Worm (Caenorhabditis elegans) whole organism, early embryonic: Measurements from ENCODE around the gene clec-67.
"Not testable (repeated sequence)": the region's sequence is repeated elsewhere in the genome, so short reads cannot be mapped to it uniquely, and the experiment has no call there.

Experiments used
- F13C5.2 ChIP-seq: sonication (generic microtip); optimal IDR thresholded peaks from 2 replicates; lab custom pipeline; 2017; ENCODE audit warnings: mild to moderate bottlenecking, missing genetic modification characterization, inconsistent platforms, missing compliant biosample characterization
- ama-1 ChIP-seq: fragments of 150-350 bp; optimal IDR thresholded peaks from 2 replicates; lab custom pipeline; 2014
- ceh-13 ChIP-seq: fragments of 200-800 bp; sonication (Bioruptor generic); optimal IDR thresholded peaks from 2 replicates; lab custom pipeline; 2018; ENCODE audit warnings: mild to moderate bottlenecking, missing genetic modification characterization, missing compliant biosample characterization
- ceh-36 ChIP-seq: sonication (generic microtip); optimal IDR thresholded peaks from 2 replicates; lab custom pipeline; 2016; ENCODE audit warnings: missing genetic modification characterization, inconsistent platforms, missing compliant biosample characterization
- ets-7 ChIP-seq: sonication (generic microtip); optimal IDR thresholded peaks from 2 replicates; lab custom pipeline; 2016; ENCODE audit warnings: missing genotype, missing genetic modification characterization, missing compliant biosample characterization
- hmbx-1 ChIP-seq: sonication (generic microtip); optimal IDR thresholded peaks from 2 replicates; lab custom pipeline; 2016; ENCODE audit warnings: mild to moderate bottlenecking, missing genetic modification characterization, missing compliant biosample characterization
- hmg-4 ChIP-seq: fragments of 200-800 bp; sonication (Bioruptor generic); optimal IDR thresholded peaks from 2 replicates; lab custom pipeline; 2018; ENCODE audit warnings: mild to moderate bottlenecking, missing genetic modification characterization, missing compliant biosample characterization
- hnd-1 ChIP-seq: sonication (generic microtip); optimal IDR thresholded peaks from 2 replicates; lab custom pipeline; 2016; ENCODE audit warnings: missing genetic modification characterization, missing compliant biosample characterization
- scrt-1 ChIP-seq: fragments of 200-800 bp; sonication (Bioruptor generic); IDR thresholded peaks from 2 replicates; pipeline ENCODE4 v1.3.6; 2022; ENCODE audit warnings: missing genetic modification characterization, missing compliant biosample characterization
- tbx-11 ChIP-seq: fragments of 200-800 bp; sonication (Bioruptor generic); IDR thresholded peaks from 2 replicates; pipeline ENCODE4 v1.3.6; 2022; ENCODE audit warnings: missing genetic modification characterization, missing compliant biosample characterization
- tbx-37 ChIP-seq: fragments of 200-800 bp; sonication (Bioruptor generic); conservative IDR thresholded peaks from 2 replicates; pipeline ENCODE4 v1.3.6; 2022; ENCODE audit warnings: missing genetic modification reagents, missing genetic modification characterization, missing compliant biosample characterization
- tra-4 ChIP-seq: sonication (generic microtip); optimal IDR thresholded peaks from 2 replicates; lab custom pipeline; 2017; ENCODE audit warnings: missing genetic modification characterization, missing compliant biosample characterization

DNA sequence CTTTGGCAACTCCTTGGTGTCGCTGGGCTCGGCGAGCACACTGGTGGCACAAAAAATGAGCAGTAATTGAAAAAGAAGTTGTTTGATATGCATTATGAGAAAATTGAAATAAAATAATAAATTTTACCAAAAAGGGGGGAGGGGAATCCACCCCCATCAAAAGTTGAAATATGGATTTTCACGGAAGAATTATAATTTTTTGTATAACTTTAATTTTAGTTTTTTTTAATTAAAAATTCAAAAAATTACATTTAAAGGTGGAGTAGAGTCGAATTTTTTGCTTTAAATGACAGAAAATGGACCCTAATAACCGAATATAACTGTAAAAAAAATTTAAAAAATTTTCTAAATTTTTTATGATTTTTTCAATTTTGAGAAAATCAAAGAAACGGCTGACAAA, 10.1 kb upstream of the clec-67 start, which contains the start of gene F56D6.18:
- not testable (repeated sequence) for TF ChIP-seq ceh-36 (tag; lab: Kevin White, UChicago); hmbx-1; F13C5.2 (tag; lab: Kevin White, UChicago); scrt-1 (GFP tag; lab: Robert Waterston, UW); hnd-1 (tag; lab: Kevin White, UChicago); ama-1; tbx-37 (GFP tag; lab: Robert Waterston, UW); ets-7 (tag; lab: Kevin White, UChicago); hmg-4 (GFP tag; lab: Kevin White, UChicago); tbx-11 (GFP tag; lab: Robert Waterston, UW); ceh-13 (GFP tag; lab: Kevin White, UChicago); tra-4 (tag; lab: Kevin White, UChicago)
